Worm (Caenorhabditis elegans) whole organism, mixed stage, embryonic: ENCODE measurements around the gene trpa-1.

ENCODE experiments used
- blmp-1 ChIP-seq: fragments of 150-350 bp; optimal IDR thresholded peaks from 2 replicates; lab custom pipeline; 2014; ENCODE audit warnings: missing biosample characterization, missing genetic modification characterization
- ceh-39 ChIP-seq: fragments of 150-350 bp; optimal IDR thresholded peaks from 2 replicates; lab custom pipeline; 2014; ENCODE audit warnings: missing biosample characterization, missing genetic modification characterization
- ces-1 ChIP-seq: fragments of 150-350 bp; optimal IDR thresholded peaks from 2 replicates; lab custom pipeline; 2014; ENCODE audit warnings: missing biosample characterization, missing genetic modification reagents, missing genetic modification characterization
- elt-3 ChIP-seq: fragments of 150-350 bp; optimal IDR thresholded peaks from 2 replicates; lab custom pipeline; 2014; ENCODE audit warnings: missing biosample characterization, missing genetic modification characterization
- ham-2 ChIP-seq: fragments of 200-800 bp; sonication (Bioruptor generic); optimal IDR thresholded peaks from 2 replicates; lab custom pipeline; 2018; ENCODE audit warnings: mild to moderate bottlenecking, missing genetic modification characterization, missing compliant biosample characterization
- nhr-237 ChIP-seq: fragments of 150-350 bp; optimal IDR thresholded peaks from 2 replicates; lab custom pipeline; 2014; ENCODE audit warnings: missing biosample characterization, missing genetic modification characterization
- nhr-28 ChIP-seq: fragments of 150-350 bp; optimal IDR thresholded peaks from 2 replicates; lab custom pipeline; 2014; ENCODE audit warnings: missing biosample characterization, missing genetic modification characterization
- pha-4 ChIP-seq: fragments of 150-350 bp; optimal IDR thresholded peaks from 2 replicates; lab custom pipeline; 2018; ENCODE audit warnings: missing biosample characterization, missing genetic modification reagents, missing genetic modification characterization
- snpc-4 ChIP-seq: fragments of 150-350 bp; optimal IDR thresholded peaks from 2 replicates; lab custom pipeline; 2014; ENCODE audit warnings: missing biosample characterization, missing genetic modification characterization
- sptf-1 ChIP-seq: sonication (generic microtip); optimal IDR thresholded peaks from 2 replicates; lab custom pipeline; 2017; ENCODE audit warnings: mild to moderate bottlenecking, missing genetic modification characterization, moderate library complexity, missing compliant biosample characterization
- unc-120 ChIP-seq: sonication (generic microtip); optimal IDR thresholded peaks from 2 replicates; lab custom pipeline; 2017; ENCODE audit warnings: missing genetic modification characterization, missing compliant biosample characterization; ENCODE audit not compliant: poor library complexity, severe bottlenecking
- unc-62 ChIP-seq: fragments of 150-350 bp; optimal IDR thresholded peaks from 2 replicates; lab custom pipeline; 2014; ENCODE audit warnings: missing biosample characterization, missing genetic modification reagents, missing genetic modification characterization

DNA sequence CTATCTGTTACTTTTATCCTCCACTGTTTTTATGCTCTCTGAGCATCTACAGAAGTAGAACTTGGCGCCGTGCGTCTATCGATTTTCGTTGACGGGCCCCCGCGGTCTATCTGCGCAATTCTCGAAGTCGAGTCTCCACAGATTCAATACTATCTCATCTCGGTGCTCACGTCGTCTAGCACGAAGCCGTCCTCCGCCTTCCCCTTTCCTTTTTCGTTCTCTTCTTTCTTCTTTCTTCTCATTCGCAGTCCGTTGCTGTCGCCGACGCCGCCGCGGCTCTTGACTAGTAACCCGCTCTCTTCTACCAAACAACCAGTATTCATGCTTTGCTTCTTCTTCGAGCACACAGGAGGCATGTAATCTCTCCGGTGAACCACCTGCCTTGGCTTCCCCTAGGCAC is 6.8 kb downstream of the trpa-1 start:
- no peak for TF ChIP-seq elt-3
- no peak for TF ChIP-seq unc-62
- no peak for TF ChIP-seq ceh-39
- no peak for TF ChIP-seq unc-120 (tag; lab: Kevin White, UChicago)
- TF ChIP-seq pha-4 (tag; lab: Kevin White, UChicago), result no peak
- no peak for TF ChIP-seq nhr-237 (tag; lab: Kevin White, UChicago)
- no peak for TF ChIP-seq snpc-4
- TF ChIP-seq ham-2, result no peak
- peak; percentile 42 for TF ChIP-seq ces-1 (GFP tag; lab: Kevin White, UChicago)
- no peak for TF ChIP-seq sptf-1 (tag; lab: Kevin White, UChicago)
- TF ChIP-seq blmp-1 (tag; lab: Kevin White, UChicago), result no peak
- TF ChIP-seq nhr-28, result no peak
